Worm (Caenorhabditis elegans) whole organism, young adult: ENCODE data around the gene srh-206.

Source experiments
- F23B12.7 ChIP-seq: sonication (generic microtip); optimal IDR thresholded peaks from 2 replicates; lab custom pipeline; 2017; ENCODE audit warnings: missing genetic modification characterization, mild to moderate bottlenecking, missing compliant biosample characterization, antibody characterized with exemption, moderate library complexity; ENCODE audit not compliant: insufficient read depth
- F33H1.4 ChIP-seq: fragments of 200-800 bp; sonication (Bioruptor generic); IDR thresholded peaks from 2 replicates; pipeline ENCODE4 v1.3.6; 2022; ENCODE audit warnings: missing genetic modification reagents, missing genetic modification characterization, missing compliant biosample characterization
- T07F8.4 ChIP-seq: sonication (generic microtip); optimal IDR thresholded peaks from 2 replicates; lab custom pipeline; 2016; ENCODE audit warnings: mild to moderate bottlenecking, missing genetic modification characterization, moderate library complexity, missing compliant biosample characterization
- T26A5.8 ChIP-seq: sonication (generic microtip); optimal IDR thresholded peaks from 2 replicates; lab custom pipeline; 2016; ENCODE audit warnings: missing genetic modification characterization, missing compliant biosample characterization
- Y67H2A.10 ChIP-seq: fragments of 200-800 bp; sonication (Bioruptor generic); conservative IDR thresholded peaks from 2 replicates; pipeline ENCODE4 v1.3.6; 2022; ENCODE audit warnings: missing genetic modification reagents, missing genetic modification characterization, missing compliant biosample characterization
- attf-5 ChIP-seq: fragments of 200-800 bp; sonication (Bioruptor generic); optimal IDR thresholded peaks from 2 replicates; lab custom pipeline; 2018; ENCODE audit warnings: mild to moderate bottlenecking, missing genetic modification characterization, missing compliant biosample characterization
- die-1 ChIP-seq: sonication (generic microtip); optimal IDR thresholded peaks from 2 replicates; lab custom pipeline; 2016; ENCODE audit warnings: missing genotype, mild to moderate bottlenecking, missing genetic modification characterization, missing compliant biosample characterization
- egl-44 ChIP-seq: fragments of 200-800 bp; sonication (Bioruptor generic); IDR thresholded peaks from 2 replicates; pipeline ENCODE4 v1.3.6; 2022; ENCODE audit warnings: missing genetic modification reagents, missing genetic modification characterization, missing compliant biosample characterization
- ets-4 ChIP-seq: fragments of 200-800 bp; sonication (Bioruptor generic); optimal IDR thresholded peaks from 2 replicates; lab custom pipeline; 2018; ENCODE audit warnings: mild to moderate bottlenecking, missing genetic modification characterization, missing compliant biosample characterization
- fkh-3 ChIP-seq: sonication (generic microtip); optimal IDR thresholded peaks from 2 replicates; lab custom pipeline; 2016; ENCODE audit warnings: mild to moderate bottlenecking, missing genetic modification characterization, missing compliant biosample characterization
- hmg-1.2 ChIP-seq: fragments of 200-800 bp; sonication (Bioruptor generic); IDR thresholded peaks from 2 replicates; pipeline ENCODE4 v1.3.6; 2022; ENCODE audit warnings: missing genetic modification reagents, missing genetic modification characterization, missing compliant biosample characterization
- let-526 ChIP-seq: fragments of 200-800 bp; sonication (Bioruptor generic); IDR thresholded peaks from 2 replicates; pipeline ENCODE4 v1.3.6; 2022; ENCODE audit warnings: missing genetic modification reagents, missing genetic modification characterization, missing compliant biosample characterization
- madf-10 ChIP-seq: sonication (generic microtip); optimal IDR thresholded peaks from 2 replicates; lab custom pipeline; 2016; ENCODE audit warnings: mild to moderate bottlenecking, missing genetic modification characterization, missing compliant biosample characterization
- madf-6 ChIP-seq: fragments of 200-800 bp; sonication (Bioruptor generic); IDR thresholded peaks from 2 replicates; pipeline ENCODE4 v1.3.6; 2022; ENCODE audit warnings: missing genetic modification reagents, missing genetic modification characterization, missing compliant biosample characterization
- mxl-1 ChIP-seq: sonication (generic microtip); optimal IDR thresholded peaks from 2 replicates; lab custom pipeline; 2016; ENCODE audit warnings: missing genetic modification characterization, missing compliant biosample characterization
- nhr-27 ChIP-seq: fragments of 200-800 bp; sonication (Bioruptor generic); optimal IDR thresholded peaks from 2 replicates; lab custom pipeline; 2018; ENCODE audit warnings: mild to moderate bottlenecking, missing genetic modification characterization, moderate library complexity, missing compliant biosample characterization
- snpc-4 ChIP-seq, 5 experiments: fragments of 150-350 bp in 1 of 5; sonication (generic microtip) in 4 of 5; optimal IDR thresholded peaks; 2 replicates each; lab custom pipeline; 2014 to 2018; ENCODE audit warnings: missing genetic modification characterization in 5 of 5, missing biosample characterization in 3 of 5, antibody characterized with exemption in 2 of 5, mild to moderate bottlenecking in 2 of 5, missing compliant biosample characterization in 2 of 5, missing genotype in 2 of 5, moderate library complexity in 2 of 5, missing genetic modification reagents in 1 of 5
- somi-1 ChIP-seq: fragments of 200-800 bp; sonication (Bioruptor generic); optimal IDR thresholded peaks from 2 replicates; lab custom pipeline; 2018; ENCODE audit warnings: mild to moderate bottlenecking, missing genetic modification characterization, missing compliant biosample characterization
- xnd-1 ChIP-seq: sonication (generic microtip); optimal IDR thresholded peaks from 2 replicates; lab custom pipeline; 2016; ENCODE audit warnings: missing genotype, missing genetic modification reagents, missing genetic modification characterization, missing compliant biosample characterization
- ztf-3 ChIP-seq: fragments of 200-800 bp; sonication (Bioruptor generic); optimal IDR thresholded peaks from 2 replicates; lab custom pipeline; 2018; ENCODE audit warnings: mild to moderate bottlenecking, missing genetic modification characterization, missing compliant biosample characterization

The srh-206 gene

ce11 chrV:16910864-16911263 is 43.8 kb downstream of the srh-206 start:
- TF ChIP-seq hmg-1.2 (GFP tag; lab: Robert Waterston, UW) (peak; percentile 12; the same call in 1 of the 2 replicates), fkh-3 (tag; lab: Kevin White, UChicago) (no peak), F23B12.7 (tag; lab: Kevin White, UChicago) (no peak)

- no peak for TF ChIP-seq snpc-4 (GFP tag; optimal IDR thresholded peaks at IDR 0.05; lab: Kevin White, UChicago)
- no peak for TF ChIP-seq snpc-4 (tag; optimal IDR thresholded peaks at IDR 0.05; lab: Kevin White, UChicago)
- no peak for TF ChIP-seq T07F8.4 (tag; lab: Kevin White, UChicago)
- no peak for TF ChIP-seq let-526
- TF ChIP-seq madf-10: no peak
- TF ChIP-seq madf-6 (GFP tag; lab: Robert Waterston, UW): no peak
- no peak for TF ChIP-seq mxl-1 (tag; lab: Kevin White, UChicago)
- no peak for TF ChIP-seq somi-1 (GFP tag; lab: Kevin White, UChicago)
- no peak for TF ChIP-seq F33H1.4 (GFP tag; lab: Robert Waterston, UW)
- no peak for TF ChIP-seq T26A5.8 (tag; lab: Kevin White, UChicago)
- TF ChIP-seq nhr-27 (tag; lab: Kevin White, UChicago): no peak
- TF ChIP-seq attf-5: no peak
- TF ChIP-seq egl-44 (GFP tag; lab: Robert Waterston, UW): no peak
- TF ChIP-seq xnd-1 (tag; lab: Kevin White, UChicago): no peak
- TF ChIP-seq ets-4 (GFP tag; lab: Kevin White, UChicago): no peak
Measured at ce11 chrV:16909871-16910270, 44.8 kb downstream of the srh-206 start, which contains the start of gene F09C6.16. F09C6.16 (minus strand) TSS chrV:16909971.

ce11 chrV:16904612-16905011 is 50.1 kb downstream of the srh-206 start, which contains the start of gene nhr-262:
nhr-262 (plus strand) TSS chrV:16904912.
- TF ChIP-seq Y67H2A.10 (GFP tag; lab: Robert Waterston, UW) (no peak), die-1 (tag; lab: Kevin White, UChicago) (no peak), ztf-3 (GFP tag; lab: Kevin White, UChicago) (no peak)
